Fruit fly (Drosophila melanogaster): ENCODE data around the gene CG18428.
A peak's percentile ranks its signal among the peaks of the same experiment; 100 is the strongest.

Gene CG18428

DNA sequence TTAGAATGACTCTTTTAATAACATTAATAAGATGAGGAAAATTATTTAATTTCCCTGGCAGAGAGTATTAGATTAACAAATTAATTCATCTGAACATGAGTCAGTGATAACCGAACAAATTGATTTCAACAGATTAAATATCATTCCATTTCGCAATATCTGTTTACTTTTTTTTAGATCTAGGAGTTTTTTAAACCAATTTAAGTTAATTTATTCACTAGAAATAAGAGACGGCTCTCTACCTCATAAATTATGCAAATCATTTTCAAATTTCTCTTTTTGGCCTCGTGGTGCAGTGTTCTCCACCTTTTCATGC, 3.9 kb downstream of the CG18428 start, which contains the start of gene Root:
Gene Root, plus strand, starts transcription at position 217 of the 316 bp plus-strand sequence.
- no peak for TF ChIP-seq CG33017 (tag; optimal IDR thresholded peaks at IDR 0.05)
- TF ChIP-seq CG7045 (GFP tag; optimal IDR thresholded peaks at IDR 0.05) = no peak
- TF ChIP-seq cnc (optimal IDR thresholded peaks at IDR 0.05) = no peak
- TF ChIP-seq ovo (GFP tag; optimal IDR thresholded peaks at IDR 0.05) = no peak
- no peak for TF ChIP-seq CG1620 (GFP tag; optimal IDR thresholded peaks at IDR 0.05)

- peak; percentile 13 for TF ChIP-seq CG5204 (GFP tag; optimal IDR thresholded peaks at IDR 0.05)
- TF ChIP-seq cic (GFP tag; optimal IDR thresholded peaks at IDR 0.05) = peak; percentile 14
- peak; percentile 27 for TF ChIP-seq Hr96 (GFP tag; optimal IDR thresholded peaks at IDR 0.05)
- peak; percentile 10 for TF ChIP-seq CG11617 (GFP tag; optimal IDR thresholded peaks at IDR 0.05)
- peak; percentile 18 for TF ChIP-seq CG7101 (tag; optimal IDR thresholded peaks at IDR 0.05)
- TF ChIP-seq bab1 (GFP tag; optimal IDR thresholded peaks at IDR 0.05) = no peak
- no peak for TF ChIP-seq tj (GFP tag; optimal IDR thresholded peaks at IDR 0.05)
Measured at dm6 chr3R:24116180-24116579, 7.0 kb downstream of the CG18428 start, which contains the start of gene CG13607. TSS of gene CG13607 (minus strand) at chr3R:24116322.

dm6 chr3R:24116972-24117371, 7.8 kb downstream of the CG18428 start:
- TF ChIP-seq kay (GFP tag; ENCODE audit: borderline replicate concordance) (no peak), CG33017 (tag; optimal IDR thresholded peaks at IDR 0.05) (no peak), CG5204 (GFP tag; optimal IDR thresholded peaks at IDR 0.05) (no peak), Crg-1 (GFP tag; optimal IDR thresholded peaks at IDR 0.05) (no peak), CG7045 (GFP tag; optimal IDR thresholded peaks at IDR 0.05) (no peak), Mnt (GFP tag; optimal IDR thresholded peaks at IDR 0.05) (no peak), tj (GFP tag; optimal IDR thresholded peaks at IDR 0.05) (no peak), CG1620 (GFP tag; optimal IDR thresholded peaks at IDR 0.05) (no peak), CG12768 (GFP tag; optimal IDR thresholded peaks at IDR 0.05) (no peak), Clk (GFP tag; optimal IDR thresholded peaks at IDR 0.05) (no peak), toe (GFP tag; optimal IDR thresholded peaks at IDR 0.05) (no peak), bab1 (GFP tag; optimal IDR thresholded peaks at IDR 0.05) (no peak), CG11617 (GFP tag; optimal IDR thresholded peaks at IDR 0.05) (no peak), pad (GFP tag; optimal IDR thresholded peaks at IDR 0.05) (no peak)

DNA sequence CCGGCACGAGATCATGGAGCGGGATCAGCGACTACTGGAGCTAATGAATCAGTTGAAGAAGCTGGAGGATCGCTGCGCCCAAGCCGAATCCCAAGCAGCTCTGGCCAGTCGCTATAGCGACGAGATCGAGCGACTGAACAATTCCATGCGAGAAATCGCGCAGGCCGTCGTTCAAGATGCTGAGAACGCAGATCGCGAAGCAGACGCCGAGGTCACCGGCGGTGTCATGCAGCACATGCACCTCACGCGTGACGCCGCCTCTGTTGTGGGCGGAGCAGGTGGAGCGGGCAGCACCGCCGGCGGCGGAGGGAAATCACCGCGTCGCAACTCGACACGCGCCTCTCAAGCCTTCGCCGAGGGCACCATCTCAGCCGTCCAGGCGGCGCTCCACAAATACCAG, 12.5 kb downstream of the CG18428 start:
- TF ChIP-seq Hr96 (GFP tag; optimal IDR thresholded peaks at IDR 0.05) = no peak
- no peak for TF ChIP-seq cic (GFP tag; optimal IDR thresholded peaks at IDR 0.05)
- TF ChIP-seq toe (GFP tag; optimal IDR thresholded peaks at IDR 0.05) = no peak
- TF ChIP-seq CG33017 (tag; optimal IDR thresholded peaks at IDR 0.05) = no peak
- no peak for TF ChIP-seq CG5204 (GFP tag; optimal IDR thresholded peaks at IDR 0.05)
- TF ChIP-seq Mnt (GFP tag; optimal IDR thresholded peaks at IDR 0.05) = no peak
- no peak for TF ChIP-seq CG7045 (GFP tag; optimal IDR thresholded peaks at IDR 0.05)
- TF ChIP-seq CG11617 (GFP tag; optimal IDR thresholded peaks at IDR 0.05) = no peak
- TF ChIP-seq tj (GFP tag; optimal IDR thresholded peaks at IDR 0.05) = no peak
- no peak for TF ChIP-seq bab1 (GFP tag; optimal IDR thresholded peaks at IDR 0.05)
- TF ChIP-seq CG7101 (tag; optimal IDR thresholded peaks at IDR 0.05) = no peak
- no peak for TF ChIP-seq cnc (optimal IDR thresholded peaks at IDR 0.05)
- no peak for TF ChIP-seq CG1620 (GFP tag; optimal IDR thresholded peaks at IDR 0.05)

dm6 chr3R:24122369-24122768, 13.2 kb downstream of the CG18428 start:
- no peak for TF ChIP-seq CG1620 (GFP tag; optimal IDR thresholded peaks at IDR 0.05)
- no peak for TF ChIP-seq CG11617 (GFP tag; optimal IDR thresholded peaks at IDR 0.05)
- TF ChIP-seq tj (GFP tag; optimal IDR thresholded peaks at IDR 0.05) = no peak
- TF ChIP-seq cnc (optimal IDR thresholded peaks at IDR 0.05) = no peak
- TF ChIP-seq CG33017 (tag; optimal IDR thresholded peaks at IDR 0.05) = no peak
- TF ChIP-seq CG5204 (GFP tag; optimal IDR thresholded peaks at IDR 0.05) = no peak
- no peak for TF ChIP-seq CG12768 (GFP tag; optimal IDR thresholded peaks at IDR 0.05)
- TF ChIP-seq pad (GFP tag; optimal IDR thresholded peaks at IDR 0.05) = no peak
- TF ChIP-seq CG7045 (GFP tag; optimal IDR thresholded peaks at IDR 0.05) = no peak
- no peak for TF ChIP-seq cic (GFP tag; optimal IDR thresholded peaks at IDR 0.05)

DNA sequence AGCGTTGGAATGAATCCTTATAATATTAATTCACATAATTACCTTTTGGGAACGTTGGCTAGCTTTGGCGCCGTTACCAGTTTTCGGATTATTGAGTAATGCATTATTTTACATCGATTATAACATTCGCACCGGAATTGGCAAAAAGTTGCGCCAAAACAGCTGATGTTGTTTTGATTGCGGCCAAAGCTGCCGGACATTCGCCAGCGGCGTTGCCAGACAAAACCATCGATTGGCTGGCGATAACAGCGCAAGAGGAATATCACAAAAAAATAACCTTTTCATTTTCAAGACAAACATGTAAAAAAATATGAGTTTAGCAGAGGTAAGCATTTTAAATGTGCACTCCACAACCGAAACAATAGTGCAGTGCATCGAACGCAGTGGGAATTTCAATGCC, 20.9 kb downstream of the CG18428 start, which contains the start of the genes GatB and Tsc1:
Gene GatB, minus strand, starts transcription at position 176 of the 400 bp plus-strand sequence.
Gene Tsc1, plus strand, starts transcription at position 228 of the 400 bp plus-strand sequence.
- TF ChIP-seq CG11617 (GFP tag; optimal IDR thresholded peaks at IDR 0.05) (no peak), tj (GFP tag; optimal IDR thresholded peaks at IDR 0.05) (peak; percentile 21), cic (GFP tag; optimal IDR thresholded peaks at IDR 0.05) (peak; percentile 14), bab1 (GFP tag; optimal IDR thresholded peaks at IDR 0.05) (peak; percentile 62)

- TF ChIP-seq pad (GFP tag; optimal IDR thresholded peaks at IDR 0.05) (no peak), CG11617 (GFP tag; optimal IDR thresholded peaks at IDR 0.05) (no peak), bab1 (GFP tag; optimal IDR thresholded peaks at IDR 0.05) (peak; percentile 58), cnc (optimal IDR thresholded peaks at IDR 0.05) (no peak), CG33017 (tag; optimal IDR thresholded peaks at IDR 0.05) (peak; percentile 7), CG7101 (tag; optimal IDR thresholded peaks at IDR 0.05) (peak; percentile 23), Crg-1 (GFP tag; optimal IDR thresholded peaks at IDR 0.05) (no peak)
Measured at dm6 chr3R:24134580-24134979, 25.4 kb downstream of the CG18428 start, which contains the start of gene Sec10. TSS of gene Sec10 (plus strand) at chr3R:24134831.
